Fruit fly (Drosophila melanogaster) whole organism, wandering third instar larva: Measurements from ENCODE around the gene CG6071.

Experiments used
- Abd-B ChIP-seq: fragments of >200 bp; optimal IDR thresholded peaks from 2 replicates; lab custom pipeline; 2017; ENCODE audit warnings: missing biosample characterization, missing genetic modification characterization
- CG32264 ChIP-seq: fragments of 200-800 bp; sonication (Bioruptor generic); optimal IDR thresholded peaks from 2 replicates; lab custom pipeline; 2016; ENCODE audit warnings: missing biosample characterization, missing genetic modification characterization
- CG9705 ChIP-seq: fragments of 200-800 bp; sonication (Bioruptor generic); optimal IDR thresholded peaks from 2 replicates; lab custom pipeline; 2018; ENCODE audit warnings: missing biosample characterization, mild to moderate bottlenecking, missing genetic modification characterization
- CrebA ChIP-seq: fragments of 200-800 bp; sonication (Bioruptor generic); optimal IDR thresholded peaks from 2 replicates; lab custom pipeline; 2016; ENCODE audit warnings: missing biosample characterization, mild to moderate bottlenecking, missing genetic modification characterization, borderline replicate concordance
- Dfd ChIP-seq: fragments of >200 bp; optimal IDR thresholded peaks from 2 replicates; lab custom pipeline; 2017; ENCODE audit warnings: missing biosample characterization, missing genetic modification characterization
- Dif ChIP-seq: fragments of 200-275, 200-300 bp; sonication (Bioruptor generic); optimal IDR thresholded peaks from 2 replicates; lab custom pipeline; 2018; ENCODE audit warnings: missing biosample characterization, missing genetic modification characterization; ENCODE audit not compliant: partially characterized antibody
- GATAd ChIP-seq: sonication (Bioruptor generic); optimal IDR thresholded peaks from 2 replicates; lab custom pipeline; 2016; ENCODE audit warnings: missing biosample characterization, missing genetic modification characterization
- Hnf4 ChIP-seq: fragments of 200-800 bp; sonication (Bioruptor generic); optimal IDR thresholded peaks from 2 replicates; lab custom pipeline; 2016; ENCODE audit warnings: missing biosample characterization, mild to moderate bottlenecking, missing genetic modification characterization
- Hr78 ChIP-seq: fragments of >200 bp; optimal IDR thresholded peaks from 2 replicates; lab custom pipeline; 2017; ENCODE audit warnings: missing biosample characterization, missing genetic modification characterization
- Hr83 ChIP-seq: fragments of 200-300 bp; sonication (Bioruptor generic); optimal IDR thresholded peaks from 2 replicates; lab custom pipeline; 2016; ENCODE audit warnings: missing biosample characterization, mild to moderate bottlenecking, missing genetic modification characterization, moderate library complexity; ENCODE audit not compliant: poor library complexity, severe bottlenecking
- Jra ChIP-seq: sonication (Bioruptor generic); optimal IDR thresholded peaks from 2 replicates; lab custom pipeline; 2016; ENCODE audit warnings: missing biosample characterization, missing genetic modification characterization
- Mio ChIP-seq: sonication (Bioruptor generic); optimal IDR thresholded peaks from 2 replicates; lab custom pipeline; 2016; ENCODE audit warnings: missing biosample characterization, missing genetic modification characterization
- Myc ChIP-seq: fragments of >200 bp; optimal IDR thresholded peaks from 2 replicates; lab custom pipeline; 2017
- N ChIP-seq: fragments of >200 bp; optimal IDR thresholded peaks from 2 replicates; lab custom pipeline; 2018; ENCODE audit warnings: missing biosample characterization, missing external identifiers, missing genetic modification characterization
- OdsH ChIP-seq: fragments of 200-800 bp; sonication (Bioruptor generic); optimal IDR thresholded peaks from 2 replicates; lab custom pipeline; 2016; ENCODE audit warnings: missing biosample characterization, mild to moderate bottlenecking, missing genetic modification characterization
- Rel ChIP-seq, 2 experiments: fragments of 200-800 bp; sonication (Bioruptor generic) in 1 of 2; optimal IDR thresholded peaks; 2 replicates in 1 of 2; 3 replicates in 1 of 2; lab custom pipeline; 2016 to 2019; ENCODE audit warnings: mild to moderate bottlenecking in 2 of 2, missing biosample characterization in 2 of 2, missing genetic modification characterization in 2 of 2, moderate library complexity in 1 of 2
- Sp1 ChIP-seq: fragments of 200-800 bp; sonication (Bioruptor generic); optimal IDR thresholded peaks from 3 replicates; lab custom pipeline; 2019; ENCODE audit warnings: missing biosample characterization, mild to moderate bottlenecking, missing genetic modification characterization, moderate library complexity
- Vsx2 ChIP-seq: fragments of 200-300, 225-300 bp; sonication (Bioruptor generic); optimal IDR thresholded peaks from 2 replicates; lab custom pipeline; 2018; ENCODE audit warnings: missing biosample characterization, missing genetic modification characterization; ENCODE audit not compliant: partially characterized antibody
- br ChIP-seq: fragments of 200-800 bp; sonication (Bioruptor generic); optimal IDR thresholded peaks from 2 replicates; lab custom pipeline; 2016; ENCODE audit warnings: missing biosample characterization, missing genetic modification characterization
- brk ChIP-seq: fragments of 200-800 bp; sonication (Bioruptor generic); optimal IDR thresholded peaks from 2 replicates; lab custom pipeline; 2016; ENCODE audit warnings: missing biosample characterization, mild to moderate bottlenecking, missing genetic modification characterization
- dl ChIP-seq, 2 experiments: fragments of 175-275, 200-275 bp in 1 of 2; fragments of 200-275 bp in 1 of 2; sonication (Bioruptor generic); optimal IDR thresholded peaks; lab custom pipeline; 2018; ENCODE audit warnings: mild to moderate bottlenecking in 2 of 2, missing biosample characterization in 2 of 2, missing genetic modification characterization in 2 of 2, moderate library complexity in 2 of 2; ENCODE audit not compliant: partially characterized antibody in 2 of 2, insufficient read depth in 1 of 2
- dsf ChIP-seq: sonication (Bioruptor generic); optimal IDR thresholded peaks from 2 replicates; lab custom pipeline; 2016; ENCODE audit warnings: missing biosample characterization, missing genetic modification characterization, borderline replicate concordance
- foxo ChIP-seq, 2 experiments: fragments of 200-800 bp; sonication (Bioruptor generic); optimal IDR thresholded peaks; 2 replicates in 1 of 2; 3 replicates in 1 of 2; lab custom pipeline; 2016 to 2017; ENCODE audit warnings: missing biosample characterization in 2 of 2, missing genetic modification characterization in 2 of 2
- fru ChIP-seq: fragments of 200-800 bp; sonication (Bioruptor generic); optimal IDR thresholded peaks from 3 replicates; lab custom pipeline; 2016; ENCODE audit warnings: missing biosample characterization, mild to moderate bottlenecking, missing genetic modification characterization
- h ChIP-seq: fragments of 200-800 bp; sonication (Bioruptor generic); optimal IDR thresholded peaks from 3 replicates; lab custom pipeline; 2016; ENCODE audit warnings: missing biosample characterization, mild to moderate bottlenecking, missing genetic modification characterization
- lola ChIP-seq: fragments of >200 bp; optimal IDR thresholded peaks from 2 replicates; lab custom pipeline; 2017; ENCODE audit warnings: missing biosample characterization, missing genetic modification characterization
- psq ChIP-seq: fragments of 200-800 bp; sonication (Bioruptor generic); optimal IDR thresholded peaks from 3 replicates; lab custom pipeline; 2017; ENCODE audit warnings: missing biosample characterization, mild to moderate bottlenecking, missing genetic modification characterization, moderate library complexity
- rgr ChIP-seq: fragments of 200-800 bp; sonication (Bioruptor generic); optimal IDR thresholded peaks from 3 replicates; lab custom pipeline; 2016; ENCODE audit warnings: missing biosample characterization, mild to moderate bottlenecking, missing genetic modification characterization
- sage ChIP-seq: fragments of 200-800 bp; sonication (Bioruptor generic); optimal IDR thresholded peaks from 2 replicates; lab custom pipeline; 2016; ENCODE audit warnings: missing biosample characterization, mild to moderate bottlenecking, missing genetic modification characterization
- sv ChIP-seq: fragments of 200-800 bp; sonication (Bioruptor generic); optimal IDR thresholded peaks from 3 replicates; lab custom pipeline; 2016; ENCODE audit warnings: missing biosample characterization, missing genetic modification characterization
- tai ChIP-seq: sonication (Bioruptor generic); optimal IDR thresholded peaks from 2 replicates; lab custom pipeline; 2016; ENCODE audit warnings: missing biosample characterization, missing genetic modification characterization
- usp ChIP-seq: fragments of >200 bp; optimal IDR thresholded peaks from 2 replicates; lab custom pipeline; 2017; ENCODE audit warnings: missing biosample characterization, missing genetic modification characterization
- woc ChIP-seq: sonication (Bioruptor generic); optimal IDR thresholded peaks from 2 replicates; lab custom pipeline; 2016; ENCODE audit warnings: missing biosample characterization, mild to moderate bottlenecking, missing genetic modification characterization

Gene CG6071

DNA sequence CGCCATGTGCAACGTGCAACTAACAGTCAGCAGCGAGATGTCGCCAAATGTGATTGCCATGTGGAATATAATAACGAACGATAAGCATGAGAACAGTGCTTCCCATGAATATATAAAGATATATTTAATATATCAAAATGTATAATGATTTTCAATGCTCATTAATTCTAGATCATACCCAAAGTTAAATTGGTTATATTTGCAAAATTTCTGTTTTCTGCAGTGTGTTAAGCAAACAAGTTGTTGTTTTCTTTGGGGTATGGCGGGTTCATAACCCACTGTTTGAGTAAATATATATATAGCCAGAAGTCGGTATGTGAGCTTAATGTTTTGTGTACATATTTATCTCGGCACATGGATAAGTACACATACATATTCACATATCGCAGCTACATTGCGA lies 9.0 kb downstream of the CG6071 start:
- TF ChIP-seq Sp1 (no peak), CrebA (no peak), Mio (GFP tag; lab: Kevin White, UChicago) (no peak), Dfd (GFP tag; lab: Kevin White, UChicago) (no peak), sage (GFP tag; lab: Kevin White, UChicago) (no peak)

DNA sequence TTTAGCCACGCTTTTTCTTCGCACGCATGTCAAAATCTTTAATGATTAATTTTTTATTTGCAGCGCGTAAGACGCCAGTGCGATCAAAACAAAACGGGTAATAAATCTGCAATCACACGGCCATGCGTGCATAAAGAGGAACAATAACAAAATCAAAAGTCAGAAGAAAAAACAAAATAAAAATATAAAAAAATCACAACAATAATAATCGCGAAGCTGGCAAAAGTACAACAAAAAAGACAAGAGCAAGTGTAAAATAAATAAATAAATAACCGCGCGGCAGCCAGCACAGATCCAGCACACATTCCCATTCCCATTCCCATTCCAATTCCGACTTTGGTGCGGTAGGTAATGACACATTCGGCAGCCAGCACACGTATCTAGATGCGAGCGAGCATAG lies 11.3 kb downstream of the CG6071 start:
- TF ChIP-seq Hr78 (no peak), usp (GFP tag; lab: Kevin White, UChicago) (no peak), h (GFP tag; lab: Kevin White, UChicago) (no peak)

DNA sequence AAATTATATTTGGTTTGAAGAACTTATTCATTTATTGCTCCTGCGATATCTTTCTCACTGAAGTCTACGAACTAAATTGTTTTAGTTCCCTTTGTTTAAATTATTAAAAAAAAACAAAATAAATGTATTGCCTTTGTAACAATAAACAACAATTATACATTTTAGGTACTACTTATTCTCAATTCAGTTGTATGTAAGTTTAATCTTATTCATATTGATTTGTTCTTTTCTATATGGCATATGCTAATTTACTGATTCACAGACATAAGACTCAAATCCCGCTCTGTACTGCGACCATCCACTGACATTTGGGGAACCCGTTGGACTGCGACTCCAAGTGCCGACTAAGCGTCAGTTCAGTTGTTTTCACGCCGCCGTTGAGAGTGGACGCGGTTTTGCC lies 14.7 kb downstream of the CG6071 start, which contains the start of gene CG32091:
CG32091 (plus strand) TSS at position 301 of the 400 bp plus-strand sequence.
- TF ChIP-seq Rel (GFP tag; optimal IDR thresholded peaks at IDR 0.05; lab: Kevin White, UChicago): no peak
- TF ChIP-seq Rel (tag; optimal IDR thresholded peaks at IDR 0.05; lab: Kevin White, UChicago): peak; percentile 41
- no peak for TF ChIP-seq brk
- no peak for TF ChIP-seq lola (GFP tag; lab: Kevin White, UChicago)

- TF ChIP-seq CG32264 (GFP tag; lab: Kevin White, UChicago): no peak
- peak; percentile 6 for TF ChIP-seq Jra (GFP tag; lab: Kevin White, UChicago)
- TF ChIP-seq lola (GFP tag; lab: Kevin White, UChicago): no peak
- no peak for TF ChIP-seq CrebA
- TF ChIP-seq brk: peak; percentile 1
- TF ChIP-seq Rel (GFP tag; optimal IDR thresholded peaks at IDR 0.05; lab: Kevin White, UChicago): no peak
- TF ChIP-seq Rel (tag; optimal IDR thresholded peaks at IDR 0.05; lab: Kevin White, UChicago): no peak
- no peak for TF ChIP-seq sv (GFP tag; lab: Kevin White, UChicago)
- no peak for TF ChIP-seq fru
- no peak for TF ChIP-seq GATAd (GFP tag; lab: Kevin White, UChicago)
- peak; percentile 37 for TF ChIP-seq Hnf4 (GFP tag; lab: Kevin White, UChicago)
- peak; percentile 1 for TF ChIP-seq dsf
- no peak for TF ChIP-seq Abd-B
- peak; percentile 40 for TF ChIP-seq tai (GFP tag; lab: Kevin White, UChicago)
- TF ChIP-seq usp (GFP tag; lab: Kevin White, UChicago): no peak
- no peak for TF ChIP-seq Dif (GFP tag; lab: Kevin White, UChicago)
- TF ChIP-seq Mio (GFP tag; lab: Kevin White, UChicago): no peak
- no peak for TF ChIP-seq woc (GFP tag; lab: Kevin White, UChicago)
- TF ChIP-seq Myc (lab: Kevin White, UChicago): no peak
- TF ChIP-seq Dfd (GFP tag; lab: Kevin White, UChicago): no peak
- no peak for TF ChIP-seq br (GFP tag; lab: Kevin White, UChicago)
- no peak for TF ChIP-seq N (GFP tag; lab: Kevin White, UChicago)
- no peak for TF ChIP-seq Hr83
- no peak for TF ChIP-seq Vsx2 (GFP tag; lab: Kevin White, UChicago)
- TF ChIP-seq rgr (GFP tag; lab: Kevin White, UChicago): no peak
- TF ChIP-seq h (GFP tag; lab: Kevin White, UChicago): no peak
- TF ChIP-seq OdsH (GFP tag; lab: Kevin White, UChicago): no peak
- TF ChIP-seq foxo (GFP tag; optimal IDR thresholded peaks at IDR 0.05; lab: Kevin White, UChicago): peak in 1 of 2 experiments; percentile 4
- no peak for TF ChIP-seq Hr78
- TF ChIP-seq psq (GFP tag; lab: Kevin White, UChicago): no peak
- no peak for TF ChIP-seq sage (GFP tag; lab: Kevin White, UChicago)
These were observed 15.1 kb downstream of the CG6071 start for dm6 chr3L:11630684-11631083.

DNA sequence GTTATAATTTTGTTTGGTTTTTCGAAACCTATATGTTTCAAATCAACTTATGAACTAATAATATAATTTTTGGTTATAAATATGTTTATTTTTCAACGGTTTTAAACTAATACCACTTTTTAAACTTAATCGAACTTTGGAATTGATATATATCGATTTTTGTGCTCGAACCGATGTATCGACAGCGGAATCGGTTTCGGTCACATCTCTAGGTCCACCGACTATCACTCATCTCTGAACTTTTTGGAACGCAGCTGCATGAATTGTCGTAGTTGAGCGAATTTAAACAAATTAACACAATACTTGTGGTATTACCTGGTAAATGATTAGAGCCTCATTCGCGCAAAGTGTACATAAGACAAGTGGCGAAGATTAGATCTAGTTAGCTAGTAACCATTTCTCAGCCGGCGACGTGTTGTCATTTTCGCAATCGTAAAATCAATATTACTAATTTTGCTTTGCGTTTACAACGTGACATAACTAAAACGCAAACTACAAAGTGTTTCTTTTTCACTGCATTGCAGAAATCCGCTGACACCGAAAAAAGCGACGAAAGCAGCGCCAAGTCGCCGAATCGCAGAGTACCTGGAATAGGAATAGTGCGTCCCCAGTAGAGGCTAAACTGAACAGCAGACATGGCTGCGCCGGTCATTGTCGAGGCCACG lies 17.9 kb downstream of the CG6071 start, which contains the start of gene Apt1:
Apt1 (plus strand) TSS at position 219 of the 665 bp plus-strand sequence.
- TF ChIP-seq Hr83: peak; percentile 74
- peak; percentile 74 for TF ChIP-seq tai (GFP tag; lab: Kevin White, UChicago)
- TF ChIP-seq brk: peak; percentile 52
- peak; percentile 81 for TF ChIP-seq Hnf4 (GFP tag; lab: Kevin White, UChicago)
- TF ChIP-seq rgr (GFP tag; lab: Kevin White, UChicago): peak; percentile 10
- TF ChIP-seq psq (GFP tag; lab: Kevin White, UChicago): no peak
- peak; percentile 23 for TF ChIP-seq dsf
- no peak for TF ChIP-seq dl (GFP tag; optimal IDR thresholded peaks at IDR 0.05; lab: Kevin White, UChicago; ENCODE audit: insufficient read depth in 1 of 2, partially characterized antibody in 2 of 2)
- TF ChIP-seq sage (GFP tag; lab: Kevin White, UChicago): peak; percentile 47
- no peak for TF ChIP-seq Rel (GFP tag; optimal IDR thresholded peaks at IDR 0.05; lab: Kevin White, UChicago)
- TF ChIP-seq Rel (tag; optimal IDR thresholded peaks at IDR 0.05; lab: Kevin White, UChicago): peak; percentile 9
- TF ChIP-seq h (GFP tag; lab: Kevin White, UChicago): peak; percentile 17
- peak; percentile 73 for TF ChIP-seq Jra (GFP tag; lab: Kevin White, UChicago)
- TF ChIP-seq CG9705 (GFP tag; lab: Kevin White, UChicago): no peak
